Worm (Caenorhabditis elegans): Measurements from ENCODE around the gene glr-6.

DNA sequence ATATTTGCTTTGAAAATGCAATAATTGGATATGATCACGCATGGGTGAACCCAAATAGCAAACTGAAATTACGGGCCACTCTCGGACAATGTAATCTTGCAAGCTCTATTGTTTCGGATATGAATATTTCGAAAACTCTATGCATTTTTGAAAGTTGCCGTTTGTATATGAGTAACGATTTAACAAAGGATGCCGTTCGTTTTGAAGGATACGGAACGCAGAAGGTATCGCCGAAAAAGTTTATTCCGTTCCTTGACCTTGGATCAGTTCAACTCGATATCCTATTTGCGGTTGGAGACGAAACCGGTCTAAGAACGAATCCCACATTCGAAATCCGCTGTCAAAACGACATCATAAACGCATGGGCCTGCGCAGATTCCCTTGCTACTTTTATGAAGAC is 27.5 kb downstream of the glr-6 start:
- no peak for TF ChIP-seq nhr-76 (tag; optimal IDR thresholded peaks at IDR 0.05)
- TF ChIP-seq ztf-11 (tag; optimal IDR thresholded peaks at IDR 0.05): no peak
- TF ChIP-seq mep-1 (tag; optimal IDR thresholded peaks at IDR 0.05): no peak
- TF ChIP-seq pha-4 (tag; optimal IDR thresholded peaks at IDR 0.05): no peak
- TF ChIP-seq bed-3 (GFP tag; optimal IDR thresholded peaks at IDR 0.05): no peak
- no peak for TF ChIP-seq unc-62 (GFP tag; optimal IDR thresholded peaks at IDR 0.05)
